Fruit fly (Drosophila melanogaster): ENCODE measurements around the gene isoQC.

The isoQC gene

dm6 chr3L:20474789-20475208, 533 bp downstream of the isoQC start (continued):
- peak; percentile 67 for TF ChIP-seq CG1621 (tag; optimal IDR thresholded peaks at IDR 0.05)
- TF ChIP-seq Hr4 (GFP tag; optimal IDR thresholded peaks at IDR 0.05), result peak; percentile 89
- peak; percentile 80 for TF ChIP-seq Eip75B (GFP tag; optimal IDR thresholded peaks at IDR 0.05)
- peak; percentile 79 for TF ChIP-seq CG11762 (GFP tag; optimal IDR thresholded peaks at IDR 0.05; ENCODE audit: insufficient read depth)
- peak; percentile 85 for TF ChIP-seq CG6792 (GFP tag; optimal IDR thresholded peaks at IDR 0.05)
- TF ChIP-seq CG3032 (tag; optimal IDR thresholded peaks at IDR 0.05), result peak; percentile 80
- TF ChIP-seq CG8632 (GFP tag; optimal IDR thresholded peaks at IDR 0.05), result peak; percentile 79
- peak; percentile 85 for TF ChIP-seq lz (GFP tag; optimal IDR thresholded peaks at IDR 0.05)
- TF ChIP-seq Ets21C (GFP tag; optimal IDR thresholded peaks at IDR 0.05), result peak; percentile 78
- peak; percentile 92 for TF ChIP-seq net (GFP tag; optimal IDR thresholded peaks at IDR 0.05)
- peak; percentile 84 for TF ChIP-seq Met (GFP tag; optimal IDR thresholded peaks at IDR 0.05)
- peak; percentile 87 for TF ChIP-seq Sox14 (GFP tag; optimal IDR thresholded peaks at IDR 0.05)
- TF ChIP-seq topi (GFP tag; optimal IDR thresholded peaks at IDR 0.05), result peak; percentile 82
- TF ChIP-seq CG4318 (GFP tag; optimal IDR thresholded peaks at IDR 0.05), result peak; percentile 85
- TF ChIP-seq CG10669 (GFP tag; optimal IDR thresholded peaks at IDR 0.05), result peak; percentile 78
- no peak for TF ChIP-seq CG6163 (GFP tag; IDR thresholded peaks at IDR 0.05)
- TF ChIP-seq CG6854 (GFP tag; optimal IDR thresholded peaks at IDR 0.05), result peak; percentile 67
- TF ChIP-seq Hr38 (GFP tag; optimal IDR thresholded peaks at IDR 0.05), result peak; percentile 54
- peak; percentile 86 for TF ChIP-seq OdsH (GFP tag; optimal IDR thresholded peaks at IDR 0.05)
- TF ChIP-seq CG11294 (GFP tag; IDR thresholded peaks at IDR 0.05), result no peak
- peak; percentile 87 for TF ChIP-seq Sox102F (GFP tag; optimal IDR thresholded peaks at IDR 0.05)
- peak; percentile 88 for TF ChIP-seq CG31627 (GFP tag; optimal IDR thresholded peaks at IDR 0.05)
- peak; percentile 60 for TF ChIP-seq spab (GFP tag; optimal IDR thresholded peaks at IDR 0.05)
- TF ChIP-seq CG7368 (GFP tag; optimal IDR thresholded peaks at IDR 0.05), result peak; percentile 87
- peak; percentile 63 for TF ChIP-seq Blimp-1 (GFP tag; optimal IDR thresholded peaks at IDR 0.05)
- peak; percentile 98 for TF ChIP-seq fkh (GFP tag; optimal IDR thresholded peaks at IDR 0.05)
- TF ChIP-seq pdm3 (GFP tag; optimal IDR thresholded peaks at IDR 0.05), result peak; percentile 88
- peak; percentile 87 for TF ChIP-seq Smox (GFP tag; optimal IDR thresholded peaks at IDR 0.05)
- TF ChIP-seq svp (GFP tag), result peak; percentile 91
- TF ChIP-seq CG8119 (GFP tag; IDR thresholded peaks at IDR 0.05), result no peak

- TF ChIP-seq esn (GFP tag; optimal IDR thresholded peaks at IDR 0.05) (peak; percentile 2), lz (GFP tag; optimal IDR thresholded peaks at IDR 0.05) (peak; percentile 0), CG3032 (tag; optimal IDR thresholded peaks at IDR 0.05) (no peak)
Observed at dm6 chr3L:20487649-20488048, 13.4 kb downstream of the isoQC start.

- TF ChIP-seq Eip78C (GFP tag) (peak; percentile 1), vri (GFP tag; optimal IDR thresholded peaks at IDR 0.05) (peak; percentile 10), CG34406 (GFP tag; optimal IDR thresholded peaks at IDR 0.05) (no peak), Sox15 (GFP tag; optimal IDR thresholded peaks at IDR 0.05) (no peak), Sox14 (GFP tag; optimal IDR thresholded peaks at IDR 0.05) (no peak)
Observed at dm6 chr3L:20491525-20492132, 17.4 kb downstream of the isoQC start, which contains the start of gene ND-39. TSS of gene ND-39 (plus strand) at chr3L:20492082.

dm6 chr3L:20493417-20494261, 19.4 kb downstream of the isoQC start:
- peak; percentile 85 for TF ChIP-seq Ets96B (tag; optimal IDR thresholded peaks at IDR 0.05)
- TF ChIP-seq CG6163 (GFP tag; IDR thresholded peaks at IDR 0.05), result peak; percentile 90
- TF ChIP-seq Sox102F (GFP tag; optimal IDR thresholded peaks at IDR 0.05), result peak; percentile 92
- TF ChIP-seq Hr4 (GFP tag; optimal IDR thresholded peaks at IDR 0.05), result peak; percentile 93
- TF ChIP-seq Sox15 (GFP tag; optimal IDR thresholded peaks at IDR 0.05), result peak; percentile 83
- TF ChIP-seq Hr39 (GFP tag; optimal IDR thresholded peaks at IDR 0.05), result peak; percentile 79
- TF ChIP-seq CG34406 (GFP tag; optimal IDR thresholded peaks at IDR 0.05), result peak; percentile 95
- TF ChIP-seq CG9139 (GFP tag; optimal IDR thresholded peaks at IDR 0.05), result peak; percentile 84
- TF ChIP-seq CG8119 (GFP tag; IDR thresholded peaks at IDR 0.05), result peak; percentile 95
- TF ChIP-seq CG11294 (GFP tag; IDR thresholded peaks at IDR 0.05), result peak; percentile 60
- TF ChIP-seq CG3919 (GFP tag; optimal IDR thresholded peaks at IDR 0.05), result peak; percentile 91
- peak; percentile 83 for TF ChIP-seq CG7368 (GFP tag; optimal IDR thresholded peaks at IDR 0.05)
- TF ChIP-seq svp (GFP tag), result peak; percentile 97
- TF ChIP-seq Met (GFP tag; optimal IDR thresholded peaks at IDR 0.05), result peak; percentile 94
- peak; percentile 78 for TF ChIP-seq spab (GFP tag; optimal IDR thresholded peaks at IDR 0.05)
- peak; percentile 90 for TF ChIP-seq CG6276 (GFP tag; optimal IDR thresholded peaks at IDR 0.05)
- peak; percentile 83 for TF ChIP-seq CG10669 (GFP tag; optimal IDR thresholded peaks at IDR 0.05)
- peak; percentile 95 for TF ChIP-seq topi (GFP tag; optimal IDR thresholded peaks at IDR 0.05)
- peak; percentile 86 for TF ChIP-seq CG3032 (tag; optimal IDR thresholded peaks at IDR 0.05)
- peak; percentile 74 for TF ChIP-seq CG11902 (GFP tag; optimal IDR thresholded peaks at IDR 0.05)
- peak; percentile 75 for TF ChIP-seq Blimp-1 (GFP tag; optimal IDR thresholded peaks at IDR 0.05)
- peak; percentile 66 for TF ChIP-seq fd59A (GFP tag; optimal IDR thresholded peaks at IDR 0.05)
- no peak for TF ChIP-seq CG1621 (tag; optimal IDR thresholded peaks at IDR 0.05)
